Fruit fly (Drosophila melanogaster): ENCODE results near the gene CG12155.

CG12155 gene

dm6 chrX:7698000-7698896, 30.3 kb upstream of the CG12155 start (continued):
- peak; percentile 96 for TF ChIP-seq CG30403 (GFP tag; optimal IDR thresholded peaks at IDR 0.05)
- peak; percentile 79 for TF ChIP-seq eyg (GFP tag; optimal IDR thresholded peaks at IDR 0.05)
- peak; percentile 54 for TF ChIP-seq CG33557 (GFP tag; optimal IDR thresholded peaks at IDR 0.05)
- TF ChIP-seq CG9817 (tag; optimal IDR thresholded peaks at IDR 0.05) = peak; percentile 95
- TF ChIP-seq CG10431 (GFP tag; optimal IDR thresholded peaks at IDR 0.05) = peak; percentile 80
- peak; percentile 95 for TF ChIP-seq Hr3 (GFP tag; optimal IDR thresholded peaks at IDR 0.05)
- TF ChIP-seq MBD-R2 (GFP tag; IDR thresholded peaks at IDR 0.05) = peak; percentile 91
- TF ChIP-seq Lpt (GFP tag; optimal IDR thresholded peaks at IDR 0.05) = no peak
- TF ChIP-seq Blimp-1 (GFP tag; optimal IDR thresholded peaks at IDR 0.05) = peak; percentile 94
- peak; percentile 71 for TF ChIP-seq CG17186 (GFP tag; optimal IDR thresholded peaks at IDR 0.05)
- TF ChIP-seq CG9609 (GFP tag; optimal IDR thresholded peaks at IDR 0.05) = peak; percentile 82
- peak; percentile 93 for TF ChIP-seq CG3726 (GFP tag; IDR thresholded peaks at IDR 0.05)
- TF ChIP-seq pum (GFP tag; optimal IDR thresholded peaks at IDR 0.05) = peak; percentile 86
- TF ChIP-seq ac (GFP tag; optimal IDR thresholded peaks at IDR 0.05) = peak; percentile 56
- TF ChIP-seq so (GFP tag; IDR thresholded peaks at IDR 0.05) = peak; percentile 96
- peak; percentile 82 for TF ChIP-seq Usf (GFP tag; optimal IDR thresholded peaks at IDR 0.05)
- peak; percentile 57 for TF ChIP-seq dan (GFP tag; IDR thresholded peaks at IDR 0.05)
- peak; percentile 96 for TF ChIP-seq Dek (tag; optimal IDR thresholded peaks at IDR 0.05)
- peak; percentile 71 for TF ChIP-seq CG3995 (GFP tag; optimal IDR thresholded peaks at IDR 0.05)
- peak; percentile 86 for TF ChIP-seq gcm2 (GFP tag; optimal IDR thresholded peaks at IDR 0.05)
- TF ChIP-seq D19A (tag; optimal IDR thresholded peaks at IDR 0.05) = peak; percentile 91
- peak; percentile 57 for TF ChIP-seq Sry-δ (GFP tag; optimal IDR thresholded peaks at IDR 0.05)

DNA sequence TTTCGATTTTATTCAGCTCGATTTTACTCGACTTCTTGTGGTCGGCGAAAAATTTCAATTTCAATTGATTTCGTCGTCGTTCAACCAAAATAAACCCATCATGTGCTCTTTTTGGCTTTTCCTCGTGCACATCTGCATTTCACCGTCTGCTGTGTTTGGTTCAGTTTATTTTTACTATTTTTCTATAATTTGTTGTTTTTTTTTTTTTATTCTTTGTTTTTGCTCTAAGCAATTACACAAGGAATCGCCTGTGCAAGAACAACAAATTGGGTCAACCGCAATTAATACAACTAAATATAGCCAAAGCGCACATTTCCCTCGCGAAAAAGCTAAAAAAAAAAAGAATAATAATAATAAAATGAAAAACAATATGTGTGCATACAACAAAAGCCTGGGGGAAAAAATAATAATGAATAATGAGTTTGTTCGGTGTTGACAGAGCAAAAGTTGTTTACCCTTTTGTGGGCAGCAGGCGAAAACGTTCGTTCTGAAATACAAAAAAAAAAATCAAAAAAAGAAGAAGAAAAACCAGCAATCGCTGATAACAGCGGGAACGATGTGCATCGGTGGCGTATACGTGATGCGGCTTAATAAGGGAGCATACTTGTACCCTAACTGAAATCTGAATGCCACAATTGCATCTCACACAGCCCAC, 28.8 kb upstream of the CG12155 start:
- peak; percentile 50 for TF ChIP-seq nom (GFP tag; optimal IDR thresholded peaks at IDR 0.05)
- no peak for TF ChIP-seq caup (GFP tag; optimal IDR thresholded peaks at IDR 0.05; ENCODE audit: severe bottlenecking)
- no peak for TF ChIP-seq Kr (GFP tag; optimal IDR thresholded peaks at IDR 0.05)

DNA sequence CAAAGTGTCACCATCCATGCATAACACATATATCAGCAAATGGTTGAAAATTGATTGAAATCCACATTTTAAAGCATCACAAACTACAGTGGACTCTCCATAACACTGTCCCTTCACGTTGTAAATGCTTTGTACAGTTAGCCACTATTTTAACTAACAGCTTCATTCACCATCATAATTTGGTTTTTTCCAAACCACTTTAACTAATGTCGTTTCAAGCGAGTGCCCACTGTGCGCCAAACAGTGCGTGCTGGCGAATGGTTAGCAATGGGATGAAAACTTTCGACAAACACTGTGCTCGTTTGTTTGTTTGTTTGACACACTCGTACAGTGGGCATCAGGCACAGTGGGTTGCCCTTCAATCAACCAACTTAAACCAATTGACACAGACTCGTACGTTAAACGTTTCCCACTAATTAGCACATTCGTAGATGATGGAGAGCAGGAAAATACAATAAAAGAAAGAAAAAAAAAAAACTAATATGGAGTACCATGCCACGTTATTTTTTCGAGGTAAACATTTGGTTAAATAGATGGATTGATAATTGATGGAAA, 28.2 kb upstream of the CG12155 start:
- peak; percentile 86 for TF ChIP-seq ara (GFP tag; IDR thresholded peaks at IDR 0.05)
- TF ChIP-seq Stat92E (GFP tag; optimal IDR thresholded peaks at IDR 0.05) = no peak
- TF ChIP-seq ken (GFP tag; IDR thresholded peaks at IDR 0.05) = peak; percentile 96
- TF ChIP-seq CG17359 (tag; optimal IDR thresholded peaks at IDR 0.05) = peak; percentile 95
- peak; percentile 88 for TF ChIP-seq CG3726 (GFP tag; IDR thresholded peaks at IDR 0.05)
- peak; percentile 44 for TF ChIP-seq Neu2 (GFP tag; optimal IDR thresholded peaks at IDR 0.05; ENCODE audit: borderline replicate concordance)
- peak; percentile 92 for TF ChIP-seq CG30403 (GFP tag; optimal IDR thresholded peaks at IDR 0.05)
- TF ChIP-seq h (optimal IDR thresholded peaks at IDR 0.05) = no peak
- TF ChIP-seq sens-2 (GFP tag; IDR thresholded peaks at IDR 0.05) = peak; percentile 89
- peak; percentile 74 for TF ChIP-seq cato (GFP tag; optimal IDR thresholded peaks at IDR 0.05; ENCODE audit: borderline replicate concordance)
- TF ChIP-seq ftz-f1 (GFP tag; optimal IDR thresholded peaks at IDR 0.05) = peak; percentile 49
- TF ChIP-seq CG33213 (GFP tag; optimal IDR thresholded peaks at IDR 0.05) = peak; percentile 70
- peak; percentile 92 for TF ChIP-seq CG11093 (GFP tag; IDR thresholded peaks at IDR 0.05)
- TF ChIP-seq CG12299 (tag; optimal IDR thresholded peaks at IDR 0.05) = peak; percentile 77
- peak; percentile 96 for TF ChIP-seq Gug (GFP tag; IDR thresholded peaks at IDR 0.05)
- TF ChIP-seq CG17186 (GFP tag; optimal IDR thresholded peaks at IDR 0.05) = peak; percentile 54
- peak; percentile 83 for TF ChIP-seq CG11723 (GFP tag; optimal IDR thresholded peaks at IDR 0.05)
- peak; percentile 76 for TF ChIP-seq CG10321 (GFP tag; IDR thresholded peaks at IDR 0.05)
- TF ChIP-seq Deaf1 (tag; optimal IDR thresholded peaks at IDR 0.05) = peak; percentile 59
- peak; percentile 94 for TF ChIP-seq CG2889 (GFP tag; IDR thresholded peaks at IDR 0.05)
- peak; percentile 92 for TF ChIP-seq unpg (GFP tag; optimal IDR thresholded peaks at IDR 0.05)
- TF ChIP-seq CG11398 (GFP tag; optimal IDR thresholded peaks at IDR 0.05) = peak; percentile 84
- TF ChIP-seq NC2α (GFP tag; optimal IDR thresholded peaks at IDR 0.05) = peak; percentile 80

Measured in whole organism, embryonic.